Fruit fly (Drosophila melanogaster): ENCODE results near the gene robl37BC.

The robl37BC gene

dm6 chr2L:18966844-18967243 lies 43.8 kb upstream of the robl37BC start (continued):
- TF ChIP-seq CG34422 (GFP tag; IDR thresholded peaks at IDR 0.05): peak; percentile 19; the same call in 1 of the 3 replicates
- peak; percentile 75 for TF ChIP-seq Rfx (GFP tag; IDR thresholded peaks at IDR 0.05)
- no peak for TF ChIP-seq CG31365 (tag; optimal IDR thresholded peaks at IDR 0.05)
- TF ChIP-seq CG13287 (GFP tag; IDR thresholded peaks at IDR 0.05; ENCODE audit: partially characterized antibody): no peak
- TF ChIP-seq MESR4 (GFP tag; optimal IDR thresholded peaks at IDR 0.05): no peak
- no peak for TF ChIP-seq Med (GFP tag)
- no peak for TF ChIP-seq mirr (GFP tag; optimal IDR thresholded peaks at IDR 0.05)
- peak; percentile 25 for TF ChIP-seq CG2116 (GFP tag; optimal IDR thresholded peaks at IDR 0.05)
- TF ChIP-seq CG1647 (GFP tag; optimal IDR thresholded peaks at IDR 0.05): no peak
- no peak for TF ChIP-seq CkIIα-i1 (GFP tag; IDR thresholded peaks at IDR 0.05)
- peak; percentile 14; the same call in 1 of the 2 replicates for TF ChIP-seq CG11696 (GFP tag; IDR thresholded peaks at IDR 0.05)
- TF ChIP-seq Camta (GFP tag; optimal IDR thresholded peaks at IDR 0.05): no peak
- TF ChIP-seq fd102C (GFP tag; optimal IDR thresholded peaks at IDR 0.05): no peak
- no peak for TF ChIP-seq Dp (GFP tag; optimal IDR thresholded peaks at IDR 0.05)
- TF ChIP-seq Fer2 (tag; optimal IDR thresholded peaks at IDR 0.05): no peak
- TF ChIP-seq bsh (GFP tag; optimal IDR thresholded peaks at IDR 0.05): no peak
- no peak for TF ChIP-seq sens (GFP tag)
- no peak for TF ChIP-seq CG33557 (GFP tag; optimal IDR thresholded peaks at IDR 0.05)
- TF ChIP-seq az2 (GFP tag; optimal IDR thresholded peaks at IDR 0.05): no peak
- no peak for TF ChIP-seq Dfd (GFP tag; optimal IDR thresholded peaks at IDR 0.05)
- no peak for TF ChIP-seq hb (GFP tag; IDR thresholded peaks at IDR 0.05; ENCODE audit: partially characterized antibody)
- no peak for TF ChIP-seq pum (GFP tag; optimal IDR thresholded peaks at IDR 0.05)
- TF ChIP-seq CG30403 (GFP tag; optimal IDR thresholded peaks at IDR 0.05): peak; percentile 3
- no peak for TF ChIP-seq chm (GFP tag; IDR thresholded peaks at IDR 0.05)
- no peak for TF ChIP-seq CG8281 (tag; optimal IDR thresholded peaks at IDR 0.05)
- no peak for TF ChIP-seq CG14860 (GFP tag; IDR thresholded peaks at IDR 0.05; ENCODE audit: partially characterized antibody)
- peak; percentile 69 for TF ChIP-seq Taf1 (GFP tag; IDR thresholded peaks at IDR 0.05)
- TF ChIP-seq disco-r (GFP tag; optimal IDR thresholded peaks at IDR 0.05): no peak
- TF ChIP-seq Asciz (GFP tag; optimal IDR thresholded peaks at IDR 0.05): no peak
- TF ChIP-seq gro (GFP tag; optimal IDR thresholded peaks at IDR 0.05): no peak
- no peak for TF ChIP-seq tna (GFP tag; IDR thresholded peaks at IDR 0.05; ENCODE audit: partially characterized antibody)
- peak; percentile 63 for TF ChIP-seq stc (GFP tag; IDR thresholded peaks at IDR 0.05)
- TF ChIP-seq CG6254 (GFP tag; optimal IDR thresholded peaks at IDR 0.05): no peak
- no peak for TF ChIP-seq CG2129 (GFP tag; IDR thresholded peaks at IDR 0.05; ENCODE audit: partially characterized antibody)
- TF ChIP-seq tx (GFP tag; optimal IDR thresholded peaks at IDR 0.05): no peak
- no peak for TF ChIP-seq CG10147 (GFP tag; optimal IDR thresholded peaks at IDR 0.05)
- no peak for TF ChIP-seq sima (GFP tag; optimal IDR thresholded peaks at IDR 0.05)
- TF ChIP-seq Ssrp (tag; optimal IDR thresholded peaks at IDR 0.05): no peak
- peak; percentile 3 for TF ChIP-seq CG4424 (GFP tag; optimal IDR thresholded peaks at IDR 0.05)
- no peak for TF ChIP-seq CG5953 (GFP tag; IDR thresholded peaks at IDR 0.05)
- no peak for TF ChIP-seq CG17361 (GFP tag; IDR thresholded peaks at IDR 0.05)
- TF ChIP-seq CG12236 (GFP tag; optimal IDR thresholded peaks at IDR 0.05): no peak
- TF ChIP-seq Deaf1 (tag; optimal IDR thresholded peaks at IDR 0.05): no peak
- peak; percentile 56 for TF ChIP-seq CG17829 (tag; optimal IDR thresholded peaks at IDR 0.05)
- no peak for TF ChIP-seq Mad (GFP tag; optimal IDR thresholded peaks at IDR 0.05)
- TF ChIP-seq zen (tag; optimal IDR thresholded peaks at IDR 0.05): no peak
- TF ChIP-seq CG12942 (GFP tag; optimal IDR thresholded peaks at IDR 0.05): no peak
- TF ChIP-seq CG12744 (GFP tag; optimal IDR thresholded peaks at IDR 0.05): no peak
- no peak for TF ChIP-seq nmo (GFP tag; optimal IDR thresholded peaks at IDR 0.05)
- TF ChIP-seq scrt (GFP tag; optimal IDR thresholded peaks at IDR 0.05): peak; percentile 13
- no peak for TF ChIP-seq prd (optimal IDR thresholded peaks at IDR 0.05)
- TF ChIP-seq prd (GFP tag; IDR thresholded peaks at IDR 0.05): peak; percentile 48; the same call in 2 of the 3 replicates

Data from whole organism, embryonic.